Worm (Caenorhabditis elegans): ENCODE results near the gene nhr-12.
A peak's percentile ranks its signal among the peaks of the same experiment; 100 is the strongest.

The nhr-12 gene

ce11 chrV:10041484-10041883 lies 42.4 kb downstream of the nhr-12 start:
- TF ChIP-seq nhr-67 (tag; optimal IDR thresholded peaks at IDR 0.05), result no peak
- no peak for TF ChIP-seq elt-1 (tag; optimal IDR thresholded peaks at IDR 0.05)
- peak; percentile 53 for TF ChIP-seq nfya-1 (tag; optimal IDR thresholded peaks at IDR 0.05; ENCODE audit: insufficient read depth)
- no peak for TF ChIP-seq ceh-82 (tag; optimal IDR thresholded peaks at IDR 0.05)
- TF ChIP-seq pqm-1 (tag; optimal IDR thresholded peaks at IDR 0.05), result no peak
- peak; percentile 45 for TF ChIP-seq hmg-11 (tag; optimal IDR thresholded peaks at IDR 0.05)
- peak; percentile 24 for TF ChIP-seq elt-2 (tag; optimal IDR thresholded peaks at IDR 0.05)
- TF ChIP-seq unc-62 (GFP tag; optimal IDR thresholded peaks at IDR 0.05), result no peak
- TF ChIP-seq ztf-11 (tag; optimal IDR thresholded peaks at IDR 0.05), result no peak
- TF ChIP-seq nhr-43 (tag; optimal IDR thresholded peaks at IDR 0.05; ENCODE audit: poor library complexity, severe bottlenecking), result no peak
- TF ChIP-seq lin-15B (tag; optimal IDR thresholded peaks at IDR 0.05), result no peak
- TF ChIP-seq snpc-4 (tag; optimal IDR thresholded peaks at IDR 0.05), result peak; percentile 30
- TF ChIP-seq ZK546.5 (tag; optimal IDR thresholded peaks at IDR 0.05), result no peak

- peak; percentile 23 for TF ChIP-seq unc-62 (GFP tag; optimal IDR thresholded peaks at IDR 0.05)
- TF ChIP-seq lsy-12 (tag; optimal IDR thresholded peaks at IDR 0.05), result peak; percentile 43
- no peak for TF ChIP-seq fkh-2 (tag; optimal IDR thresholded peaks at IDR 0.05)
- peak; percentile 58 for TF ChIP-seq skn-1 (tag; optimal IDR thresholded peaks at IDR 0.05)
- TF ChIP-seq nhr-43 (tag; optimal IDR thresholded peaks at IDR 0.05; ENCODE audit: poor library complexity, severe bottlenecking), result peak; percentile 32
- TF ChIP-seq nhr-237 (tag; optimal IDR thresholded peaks at IDR 0.05), result no peak
- no peak for TF ChIP-seq aly-2 (tag; optimal IDR thresholded peaks at IDR 0.05)
- peak; percentile 93 for TF ChIP-seq pha-4 (tag; optimal IDR thresholded peaks at IDR 0.05)
- no peak for TF ChIP-seq unc-39 (tag; optimal IDR thresholded peaks at IDR 0.05)
- peak; percentile 78 for TF ChIP-seq nhr-25 (tag; optimal IDR thresholded peaks at IDR 0.05)
- peak; percentile 89 for TF ChIP-seq elt-2 (tag; optimal IDR thresholded peaks at IDR 0.05)
- peak; percentile 2 for TF ChIP-seq mdl-1 (tag; optimal IDR thresholded peaks at IDR 0.05)
- peak; percentile 83 for TF ChIP-seq pqm-1 (tag; optimal IDR thresholded peaks at IDR 0.05)
- no peak for TF ChIP-seq fos-1 (tag; optimal IDR thresholded peaks at IDR 0.05)
- peak; percentile 36 for TF ChIP-seq lin-15B (tag; optimal IDR thresholded peaks at IDR 0.05)
- TF ChIP-seq jun-1 (tag; optimal IDR thresholded peaks at IDR 0.05), result peak; percentile 65
- no peak for TF ChIP-seq ZK546.5 (tag; optimal IDR thresholded peaks at IDR 0.05)
- TF ChIP-seq egl-27 (tag; optimal IDR thresholded peaks at IDR 0.05), result no peak
- TF ChIP-seq nhr-12 (tag; optimal IDR thresholded peaks at IDR 0.05), result no peak
- peak; percentile 67 for TF ChIP-seq nhr-23 (tag; optimal IDR thresholded peaks at IDR 0.05)
- TF ChIP-seq hmg-11 (tag; optimal IDR thresholded peaks at IDR 0.05), result peak; percentile 76
- peak; percentile 46 for TF ChIP-seq lin-39 (tag; optimal IDR thresholded peaks at IDR 0.05)
- no peak for TF ChIP-seq nhr-77 (tag; optimal IDR thresholded peaks at IDR 0.05)
- peak; percentile 6 for TF ChIP-seq tbx-2 (tag; optimal IDR thresholded peaks at IDR 0.05)
- TF ChIP-seq ztf-4 (tag; optimal IDR thresholded peaks at IDR 0.05), result no peak
- peak; percentile 59 for TF ChIP-seq snpc-4 (tag; optimal IDR thresholded peaks at IDR 0.05)
- TF ChIP-seq nfya-1 (tag; optimal IDR thresholded peaks at IDR 0.05; ENCODE audit: insufficient read depth), result peak; percentile 87
These were observed 44.0 kb downstream of the nhr-12 start for ce11 chrV:10039837-10040236.

ce11 chrV:10037040-10037439 lies 46.8 kb downstream of the nhr-12 start, which contains the start of gene F57A8.1:
F57A8.1 (plus strand) TSS chrV:10037340.
- TF ChIP-seq elt-2 (tag; optimal IDR thresholded peaks at IDR 0.05), result no peak
- TF ChIP-seq jun-1 (tag; optimal IDR thresholded peaks at IDR 0.05), result no peak
- TF ChIP-seq ceh-16 (tag; optimal IDR thresholded peaks at IDR 0.05), result no peak
- no peak for TF ChIP-seq elt-1 (tag; optimal IDR thresholded peaks at IDR 0.05)
- TF ChIP-seq ztf-4 (tag; optimal IDR thresholded peaks at IDR 0.05), result no peak

- TF ChIP-seq unc-39 (tag; optimal IDR thresholded peaks at IDR 0.05) (no peak), lin-15B (tag; optimal IDR thresholded peaks at IDR 0.05) (peak; percentile 6), skn-1 (tag; optimal IDR thresholded peaks at IDR 0.05) (no peak), aly-2 (tag; optimal IDR thresholded peaks at IDR 0.05) (no peak), nhr-43 (tag; optimal IDR thresholded peaks at IDR 0.05; ENCODE audit: poor library complexity, severe bottlenecking) (peak; percentile 27), fkh-2 (tag; optimal IDR thresholded peaks at IDR 0.05) (no peak), ztf-11 (tag; optimal IDR thresholded peaks at IDR 0.05) (no peak), nhr-11 (tag; optimal IDR thresholded peaks at IDR 0.05) (no peak), elt-1 (tag; optimal IDR thresholded peaks at IDR 0.05) (no peak), nhr-28 (tag; optimal IDR thresholded peaks at IDR 0.05) (no peak), zag-1 (tag; optimal IDR thresholded peaks at IDR 0.05) (no peak), nhr-23 (tag; optimal IDR thresholded peaks at IDR 0.05) (no peak), elt-2 (tag; optimal IDR thresholded peaks at IDR 0.05) (no peak), ceh-16 (tag; optimal IDR thresholded peaks at IDR 0.05) (no peak), lsy-12 (tag; optimal IDR thresholded peaks at IDR 0.05) (no peak), nhr-67 (tag; optimal IDR thresholded peaks at IDR 0.05) (no peak), nhr-237 (tag; optimal IDR thresholded peaks at IDR 0.05) (no peak), pha-4 (tag; optimal IDR thresholded peaks at IDR 0.05) (peak; percentile 91), egl-5 (tag; optimal IDR thresholded peaks at IDR 0.05) (no peak), unc-62 (GFP tag; optimal IDR thresholded peaks at IDR 0.05) (no peak), nhr-76 (tag; optimal IDR thresholded peaks at IDR 0.05) (no peak), daf-12 (tag; optimal IDR thresholded peaks at IDR 0.05) (no peak), hmg-11 (tag; optimal IDR thresholded peaks at IDR 0.05) (peak; percentile 24), R02D3.7 (tag; optimal IDR thresholded peaks at IDR 0.05) (no peak), nhr-77 (tag; optimal IDR thresholded peaks at IDR 0.05) (no peak), ama-1 (optimal IDR thresholded peaks at IDR 0.05) (no peak), nfya-1 (tag; optimal IDR thresholded peaks at IDR 0.05; ENCODE audit: insufficient read depth) (peak; percentile 27), ZK546.5 (tag; optimal IDR thresholded peaks at IDR 0.05) (no peak), snpc-4 (tag; optimal IDR thresholded peaks at IDR 0.05) (peak; percentile 56), mml-1 (tag; optimal IDR thresholded peaks at IDR 0.05) (no peak), nhr-12 (tag; optimal IDR thresholded peaks at IDR 0.05) (no peak), fos-1 (tag; optimal IDR thresholded peaks at IDR 0.05) (no peak), egl-27 (tag; optimal IDR thresholded peaks at IDR 0.05) (no peak), fkh-10 (GFP tag; optimal IDR thresholded peaks at IDR 0.05) (no peak), elt-3 (tag; optimal IDR thresholded peaks at IDR 0.05) (no peak)
These were observed 47.6 kb downstream of the nhr-12 start, which contains the start of gene T06E8.2 for ce11 chrV:10036275-10036674. T06E8.2 (minus strand) TSS chrV:10036413.
